Worm (Caenorhabditis elegans): ENCODE results near the gene ccep-97.

ccep-97 gene

DNA sequence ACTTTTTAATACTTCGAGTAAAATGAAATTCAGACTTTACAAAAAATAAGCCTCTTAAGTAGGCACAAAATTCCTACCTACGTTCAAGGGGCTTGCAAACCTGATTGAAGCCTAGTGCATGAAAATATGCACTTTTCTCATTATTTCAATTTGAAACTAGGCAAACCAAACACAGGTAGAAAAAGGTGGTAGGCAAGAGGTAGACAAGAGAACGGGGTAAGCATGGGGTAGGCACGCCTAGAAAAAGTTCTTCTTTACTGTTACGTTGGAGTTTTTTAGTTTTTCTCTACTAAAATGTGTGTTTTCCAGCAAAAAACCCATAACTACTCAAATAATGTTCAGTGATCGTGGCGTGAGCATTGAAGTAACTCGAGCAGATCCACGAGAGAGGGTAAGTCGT lies 32.7 kb upstream of the ccep-97 start, which contains the start of gene nex-4:
Gene nex-4, plus strand, starts transcription at position 301 of the 400 bp plus-strand sequence.
- TF ChIP-seq egrh-3 (GFP tag; IDR thresholded peaks at IDR 0.05) (no peak), ceh-91 (GFP tag; IDR thresholded peaks at IDR 0.05) (no peak), rec-8 (tag; optimal IDR thresholded peaks at IDR 0.05) (no peak), hmg-1.2 (GFP tag; IDR thresholded peaks at IDR 0.05) (no peak), nhr-27 (tag; optimal IDR thresholded peaks at IDR 0.05) (no peak), egl-44 (GFP tag; IDR thresholded peaks at IDR 0.05) (no peak)

DNA sequence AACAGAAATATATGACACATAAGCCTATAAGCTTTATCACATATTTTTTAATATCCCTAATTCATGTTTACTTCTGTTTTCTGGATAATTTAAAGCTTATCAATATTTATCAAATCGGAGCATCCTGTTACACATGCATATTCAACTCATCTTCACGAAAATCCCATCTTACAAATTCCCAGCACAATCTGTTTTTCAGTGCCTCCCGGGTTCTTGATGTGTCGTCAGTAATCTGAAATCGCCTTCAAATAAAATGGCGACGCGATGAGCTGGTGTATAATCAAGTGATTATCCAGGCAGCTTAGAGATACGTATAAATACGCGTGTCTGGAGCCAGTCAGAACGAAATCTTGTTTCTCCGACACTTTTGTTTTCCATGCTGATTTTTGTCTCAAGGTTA lies 32.0 kb upstream of the ccep-97 start:
- no peak for TF ChIP-seq Y67H2A.10 (GFP tag; conservative IDR thresholded peaks at IDR 0.05)
- no peak for TF ChIP-seq K11D2.4 (GFP tag; IDR thresholded peaks at IDR 0.05)
- TF ChIP-seq hlh-12 (tag; optimal IDR thresholded peaks at IDR 0.05) = no peak
- no peak for TF ChIP-seq C17E4.6 (GFP tag; IDR thresholded peaks at IDR 0.05)
- TF ChIP-seq mcd-1 (GFP tag; IDR thresholded peaks at IDR 0.05) = no peak
- TF ChIP-seq athp-1 (tag; optimal IDR thresholded peaks at IDR 0.05) = no peak
- TF ChIP-seq ccch-3 (GFP tag; optimal IDR thresholded peaks at IDR 0.05) = no peak
- TF ChIP-seq unc-62 (GFP tag; optimal IDR thresholded peaks at IDR 0.05) = no peak
- no peak for TF ChIP-seq B0019.2 (GFP tag; conservative IDR thresholded peaks at IDR 0.05)
- no peak for TF ChIP-seq rec-8 (tag; optimal IDR thresholded peaks at IDR 0.05)
- no peak for TF ChIP-seq T26A5.8 (tag; optimal IDR thresholded peaks at IDR 0.05)
- no peak for TF ChIP-seq dpff-1 (tag; optimal IDR thresholded peaks at IDR 0.05)
- no peak for TF ChIP-seq sea-2 (GFP tag; IDR thresholded peaks at IDR 0.05)
- no peak for TF ChIP-seq Y79H2A.3 (GFP tag; conservative IDR thresholded peaks at IDR 0.05)
- no peak for TF ChIP-seq lin-35 (GFP tag; optimal IDR thresholded peaks at IDR 0.05)
- no peak for TF ChIP-seq B0336.3 (GFP tag; IDR thresholded peaks at IDR 0.05)

DNA sequence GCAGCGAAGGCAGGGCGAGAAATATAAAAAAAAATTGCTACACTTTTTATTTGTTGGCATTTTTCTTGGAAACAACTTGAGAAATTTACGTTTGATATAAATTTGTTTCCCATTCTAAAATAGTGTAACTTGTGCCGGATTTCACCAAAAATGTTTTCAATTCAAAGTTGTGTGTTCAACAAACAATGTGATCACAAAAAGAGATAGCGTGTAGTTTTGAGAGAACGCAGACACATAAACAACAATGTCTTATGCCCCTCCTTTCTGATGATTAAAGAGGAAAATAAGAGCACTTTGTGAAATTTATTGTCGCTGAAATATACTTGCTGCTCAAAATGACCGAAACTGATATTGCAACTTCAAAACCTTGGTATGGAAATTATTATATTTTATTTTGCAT lies 29.0 kb upstream of the ccep-97 start, which contains the start of gene abhd-5.1:
Gene abhd-5.1, plus strand, starts transcription at position 230 of the 400 bp plus-strand sequence.
- no peak for TF ChIP-seq F33H1.4 (GFP tag; IDR thresholded peaks at IDR 0.05)
- no peak for TF ChIP-seq lin-26 (GFP tag; IDR thresholded peaks at IDR 0.05)
- TF ChIP-seq B0336.3 (GFP tag; IDR thresholded peaks at IDR 0.05) = 0 out of 2 replicates have a peak, but pooled peaks have one; percentile 22
- no peak for TF ChIP-seq him-1 (tag; optimal IDR thresholded peaks at IDR 0.05)
- TF ChIP-seq attf-5 (GFP tag; optimal IDR thresholded peaks at IDR 0.05) = peak; percentile 1
- peak; percentile 84 for TF ChIP-seq hmg-1.2 (GFP tag; IDR thresholded peaks at IDR 0.05)
- peak; percentile 29 for TF ChIP-seq nfyb-1 (GFP tag; IDR thresholded peaks at IDR 0.05)
- TF ChIP-seq cebp-1 (GFP tag; IDR thresholded peaks at IDR 0.05) = no peak
- peak; percentile 41 for TF ChIP-seq cebp-1 (tag; optimal IDR thresholded peaks at IDR 0.05)
- TF ChIP-seq cebp-2 (GFP tag; IDR thresholded peaks at IDR 0.05) = no peak
- TF ChIP-seq lin-35 (GFP tag; optimal IDR thresholded peaks at IDR 0.05) = peak in 1 of 3 experiments; percentile 8
- 0 out of 2 replicates have a peak, but pooled peaks have one; percentile 37 for TF ChIP-seq pbrm-1 (GFP tag; IDR thresholded peaks at IDR 0.05)
- no peak for TF ChIP-seq madf-8 (GFP tag; conservative IDR thresholded peaks at IDR 0.05)
- peak; percentile 11 for TF ChIP-seq nhr-80 (tag; optimal IDR thresholded peaks at IDR 0.05)

DNA sequence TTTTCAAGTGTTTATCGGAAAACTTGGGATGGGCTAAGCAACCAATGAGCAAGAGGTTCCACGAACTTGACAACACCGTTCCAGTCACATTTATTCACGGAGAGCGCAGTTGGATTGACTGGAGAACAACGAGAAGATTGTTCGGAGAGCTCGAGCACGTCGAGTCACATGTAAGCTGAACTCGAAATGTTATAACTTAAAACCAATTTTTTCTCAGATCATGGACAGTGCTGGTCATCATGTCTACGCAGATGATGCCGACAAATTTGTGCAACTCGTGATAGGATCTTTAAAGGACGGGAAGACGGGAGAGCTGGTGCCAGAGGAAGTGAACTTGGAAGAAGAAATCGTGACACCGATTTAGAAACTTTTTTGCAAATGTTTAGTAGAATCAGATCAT lies 28.0 kb upstream of the ccep-97 start:
- TF ChIP-seq ztf-25 (GFP tag; IDR thresholded peaks at IDR 0.05) = no peak
- TF ChIP-seq Y67H2A.10 (GFP tag; conservative IDR thresholded peaks at IDR 0.05) = no peak
- no peak for TF ChIP-seq lag-1 (GFP tag; IDR thresholded peaks at IDR 0.05)
- no peak for TF ChIP-seq F22D6.2 (tag; optimal IDR thresholded peaks at IDR 0.05)
- TF ChIP-seq dox-1 (GFP tag; IDR thresholded peaks at IDR 0.05) = no peak
- TF ChIP-seq snpc-1.1 (tag; optimal IDR thresholded peaks at IDR 0.05; ENCODE audit: insufficient read depth) = no peak
- no peak for TF ChIP-seq ceh-100 (GFP tag; IDR thresholded peaks at IDR 0.05)
- no peak for TF ChIP-seq ama-1 (optimal IDR thresholded peaks at IDR 0.05)
- no peak for TF ChIP-seq ama-1 (GFP tag; optimal IDR thresholded peaks at IDR 0.05)
- TF ChIP-seq sptf-2 (GFP tag; optimal IDR thresholded peaks at IDR 0.05) = no peak
- TF ChIP-seq ekl-4 (GFP tag; IDR thresholded peaks at IDR 0.05) = no peak
- no peak for TF ChIP-seq ztf-6 (GFP tag; IDR thresholded peaks at IDR 0.05)
- no peak for TF ChIP-seq mxl-1 (tag; optimal IDR thresholded peaks at IDR 0.05)
- no peak for TF ChIP-seq somi-1 (GFP tag; optimal IDR thresholded peaks at IDR 0.05)
- TF ChIP-seq T26A5.8 (tag; optimal IDR thresholded peaks at IDR 0.05) = no peak
- TF ChIP-seq lin-54 (GFP tag; optimal IDR thresholded peaks at IDR 0.05) = no peak
- no peak for TF ChIP-seq ceh-40 (GFP tag; IDR thresholded peaks at IDR 0.05)

Measured in whole organism, young adult.